Worm (Caenorhabditis elegans): Measurements from ENCODE around the gene hoe-1.
A peak's percentile ranks its signal among the peaks of the same experiment; 100 is the strongest.

Gene hoe-1

DNA sequence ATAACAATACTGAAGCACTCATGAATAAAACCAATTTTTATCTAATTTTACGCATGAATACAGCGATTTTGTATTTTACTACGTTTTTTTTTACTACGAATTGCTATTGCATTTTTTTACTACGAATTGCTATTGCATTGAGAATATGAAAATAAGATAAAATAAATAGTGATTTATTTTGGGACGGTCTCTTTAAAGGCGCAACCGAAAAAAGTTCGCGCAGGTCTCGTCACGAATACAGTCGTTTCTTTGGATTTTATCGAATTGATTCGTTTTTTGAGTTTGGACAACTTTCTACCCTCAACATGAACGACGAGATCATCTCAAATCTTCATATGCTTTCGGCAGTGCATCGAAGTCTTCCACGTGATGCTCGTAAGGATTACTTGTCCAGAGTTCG, 7.7 kb upstream of the hoe-1 start, which contains the start of gene Y17G9B.4:
TSS of gene Y17G9B.4 (plus strand) at position 306 of the 400 bp plus-strand sequence.
- TF ChIP-seq saeg-2 (GFP tag; IDR thresholded peaks at IDR 0.05) (no peak), snpc-1.2 (GFP tag; IDR thresholded peaks at IDR 0.05) (peak; percentile 56; the same call in 1 of the 2 replicates), unc-130 (GFP tag; optimal IDR thresholded peaks at IDR 0.05) (peak; percentile 9)

DNA sequence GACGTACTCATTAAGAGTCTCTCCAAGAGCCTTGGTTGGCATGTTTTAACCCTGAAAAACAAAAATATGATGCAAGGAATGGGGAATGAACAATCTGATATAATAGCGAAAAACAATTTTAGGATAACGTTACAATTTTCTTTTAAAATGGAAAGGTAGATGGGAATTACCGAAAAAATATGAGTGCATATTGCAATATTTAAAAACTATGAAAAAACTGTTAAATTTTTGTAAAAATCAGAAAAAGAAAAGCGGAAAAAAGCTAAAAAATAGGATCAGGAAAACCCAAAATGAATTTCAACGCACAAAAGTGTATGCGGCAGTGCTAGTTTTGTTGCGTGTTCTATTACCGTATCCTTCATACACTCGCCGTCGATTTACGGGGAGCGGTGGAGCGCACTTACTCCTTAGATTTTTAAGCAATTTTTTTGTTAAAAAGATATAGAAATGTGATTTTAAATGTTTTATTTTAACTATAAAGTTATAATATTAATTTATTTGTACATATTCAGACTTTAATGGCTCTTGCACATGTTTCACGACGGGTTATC, 5.7 kb upstream of the hoe-1 start, which contains the start of the genes rpl-20 and Y17G9B.5:
TSS of gene rpl-20 (minus strand) at position 51 of the 551 bp plus-strand sequence.
TSS of gene Y17G9B.5 (plus strand) at position 513 of the 551 bp plus-strand sequence.
- TF ChIP-seq lir-3 (tag; optimal IDR thresholded peaks at IDR 0.05) = peak; percentile 89
- peak; percentile 99 for TF ChIP-seq php-3 (GFP tag; IDR thresholded peaks at IDR 0.05)
- peak; percentile 100 for TF ChIP-seq nhr-77 (tag; optimal IDR thresholded peaks at IDR 0.05)
- TF ChIP-seq egl-43 (GFP tag; IDR thresholded peaks at IDR 0.05) = peak; percentile 98
- TF ChIP-seq lin-1 (GFP tag; IDR thresholded peaks at IDR 0.05) = peak; percentile 99
- TF ChIP-seq mdl-1 (tag; optimal IDR thresholded peaks at IDR 0.05) = peak; percentile 22 to 92
- peak; percentile 99 for TF ChIP-seq nhr-42 (GFP tag; IDR thresholded peaks at IDR 0.05)
- TF ChIP-seq pqm-1 (tag; optimal IDR thresholded peaks at IDR 0.05) = peak; percentile 94
- peak; percentile 99 for TF ChIP-seq lin-29 (GFP tag; IDR thresholded peaks at IDR 0.05)
- TF ChIP-seq hmg-1.1 (GFP tag; IDR thresholded peaks at IDR 0.05) = peak; percentile 100
- peak; percentile 98 for TF ChIP-seq F37D6.2 (tag; optimal IDR thresholded peaks at IDR 0.05)
- no peak for TF ChIP-seq Y105C5A.15 (GFP tag; IDR thresholded peaks at IDR 0.05)
- TF ChIP-seq dmd-9 (GFP tag; IDR thresholded peaks at IDR 0.05) = peak; percentile 99
- peak; percentile 99 for TF ChIP-seq tra-1 (GFP tag; IDR thresholded peaks at IDR 0.05)
- peak; percentile 74 for TF ChIP-seq ceh-28 (tag; optimal IDR thresholded peaks at IDR 0.05)
- TF ChIP-seq lim-7 (GFP tag; IDR thresholded peaks at IDR 0.05) = peak; percentile 81
- peak; percentile 97 for TF ChIP-seq nhr-48 (tag; optimal IDR thresholded peaks at IDR 0.05)
- TF ChIP-seq ceh-20 (GFP tag; IDR thresholded peaks at IDR 0.05) = peak; percentile 100
- peak; percentile 99 for TF ChIP-seq mes-2 (tag; optimal IDR thresholded peaks at IDR 0.05; ENCODE audit: poor library complexity, severe bottlenecking)
- peak; percentile 93 to 96 for TF ChIP-seq hif-1 (tag; optimal IDR thresholded peaks at IDR 0.05)
- TF ChIP-seq unc-62 (GFP tag; optimal IDR thresholded peaks at IDR 0.05 in 1 of 2) = peak; percentile 9 to 100
- no peak for TF ChIP-seq unc-62 (tag; optimal IDR thresholded peaks at IDR 0.05)
- TF ChIP-seq tag-97 (GFP tag; IDR thresholded peaks at IDR 0.05) = peak; percentile 94; the same call in 1 of the 2 replicates
- TF ChIP-seq nhr-76 (tag; optimal IDR thresholded peaks at IDR 0.05) = peak; percentile 90
- peak; percentile 2 for TF ChIP-seq aly-2 (tag; optimal IDR thresholded peaks at IDR 0.05)
- peak; percentile 96 for TF ChIP-seq jun-1 (tag; optimal IDR thresholded peaks at IDR 0.05)
- peak; percentile 98 for TF ChIP-seq madf-9 (GFP tag; conservative IDR thresholded peaks at IDR 0.05)
- TF ChIP-seq nhr-11 (tag; optimal IDR thresholded peaks at IDR 0.05) = peak; percentile 100
- TF ChIP-seq F10B5.3 (tag; optimal IDR thresholded peaks at IDR 0.05) = peak; percentile 96
- peak; percentile 95 to 98 for TF ChIP-seq daf-16 (GFP tag; optimal IDR thresholded peaks at IDR 0.05)
- TF ChIP-seq daf-16 (tag; optimal IDR thresholded peaks at IDR 0.05) = peak; percentile 97
- TF ChIP-seq F49E8.2 (tag; optimal IDR thresholded peaks at IDR 0.05; ENCODE audit: borderline replicate concordance) = peak; percentile 98
- TF ChIP-seq dmd-6 (GFP tag; IDR thresholded peaks at IDR 0.05) = peak; percentile 100
- peak; percentile 99 for TF ChIP-seq nhr-6 (tag; optimal IDR thresholded peaks at IDR 0.05)
- peak; percentile 97 for TF ChIP-seq sdz-12 (GFP tag; optimal IDR thresholded peaks at IDR 0.05)
- TF ChIP-seq dmd-8 (GFP tag; IDR thresholded peaks at IDR 0.05) = peak; percentile 46; the same call in 1 of the 2 replicates
- no peak for TF ChIP-seq F26F4.8 (GFP tag; conservative IDR thresholded peaks at IDR 0.05)
- peak; percentile 87 for TF ChIP-seq ceh-44 (GFP tag; IDR thresholded peaks at IDR 0.05)
- peak; percentile 98 for TF ChIP-seq nhr-10 (tag; optimal IDR thresholded peaks at IDR 0.05)
- TF ChIP-seq lin-39 (tag; optimal IDR thresholded peaks at IDR 0.05) = peak; percentile 91
- peak; percentile 99 for TF ChIP-seq dpl-1 (GFP tag; optimal IDR thresholded peaks at IDR 0.05)
- TF ChIP-seq gei-8 (GFP tag; optimal IDR thresholded peaks at IDR 0.05) = peak; percentile 93
- peak; percentile 100 for TF ChIP-seq spr-3 (GFP tag; optimal IDR thresholded peaks at IDR 0.05)
- peak; percentile 98 for TF ChIP-seq T20F7.1 (GFP tag; optimal IDR thresholded peaks at IDR 0.05)
- TF ChIP-seq mxl-3 (GFP tag; optimal IDR thresholded peaks at IDR 0.05) = peak; percentile 95
- TF ChIP-seq ceh-32 (tag; optimal IDR thresholded peaks at IDR 0.05; ENCODE audit: poor library complexity) = peak; percentile 88
